Fruit fly (Drosophila melanogaster) whole organism, embryonic: ENCODE measurements around the gene CG42299.

Experiments
- C15 ChIP-seq: fragments of 200-800 bp; sonication (Bioruptor generic); IDR thresholded peaks from 3 replicates; pipeline ENCODE4 v1.3.6; 2022; ENCODE audit warnings: missing biosample characterization, missing genetic modification characterization
- CG1024 ChIP-seq: fragments of 200-800 bp; sonication (Bioruptor generic); IDR thresholded peaks from 2 replicates; pipeline ENCODE4 v1.3.6; 2022; ENCODE audit warnings: missing biosample characterization, missing genetic modification characterization
- CG10267 ChIP-seq: fragments of 200-800 bp; sonication (Bioruptor generic); optimal IDR thresholded peaks from 2 replicates; lab custom pipeline; 2018; ENCODE audit warnings: missing biosample characterization, mild to moderate bottlenecking, missing genetic modification characterization, moderate library complexity
- CG10654 ChIP-seq: fragments of 200-800 bp; sonication (Bioruptor generic); optimal IDR thresholded peaks from 2 replicates; lab custom pipeline; 2016; ENCODE audit warnings: missing biosample characterization, missing genetic modification characterization
- CG12104 ChIP-seq: fragments of 200-800 bp; sonication (Bioruptor generic); optimal IDR thresholded peaks from 3 replicates; lab custom pipeline; 2016; ENCODE audit warnings: missing biosample characterization, missing genetic modification characterization
- CG12299 ChIP-seq: fragments of 200-800 bp; sonication (Bioruptor generic); optimal IDR thresholded peaks from 2 replicates; lab custom pipeline; 2018; ENCODE audit warnings: missing biosample characterization, mild to moderate bottlenecking, missing genetic modification characterization
- CG14710 ChIP-seq: fragments of 200-800 bp; sonication (Bioruptor generic); optimal IDR thresholded peaks from 3 replicates; lab custom pipeline; 2019; ENCODE audit warnings: missing biosample characterization, mild to moderate bottlenecking, missing genetic modification characterization, moderate library complexity
- CG15073 ChIP-seq: fragments of 200-800 bp; sonication (Bioruptor generic); optimal IDR thresholded peaks from 2 replicates; lab custom pipeline; 2016; ENCODE audit warnings: missing biosample characterization, missing genetic modification characterization
- CG17912 ChIP-seq: fragments of 200-800 bp; sonication (Bioruptor generic); optimal IDR thresholded peaks from 2 replicates; lab custom pipeline; 2018; ENCODE audit warnings: missing biosample characterization, mild to moderate bottlenecking, missing genetic modification characterization
- CG1832 ChIP-seq: fragments of 200-800 bp; sonication (Bioruptor generic); optimal IDR thresholded peaks from 2 replicates; lab custom pipeline; 2017; ENCODE audit warnings: missing biosample characterization, mild to moderate bottlenecking, missing genetic modification characterization, inconsistent platforms
- CG32767 ChIP-seq: fragments of 200-800 bp; sonication (Bioruptor generic); IDR thresholded peaks from 2 replicates; pipeline ENCODE4 v1.3.6; 2022; ENCODE audit warnings: missing biosample characterization, missing genetic modification characterization
- CG3407 ChIP-seq: fragments of 200-800 bp; sonication (Bioruptor generic); optimal IDR thresholded peaks from 2 replicates; lab custom pipeline; 2018; ENCODE audit warnings: missing biosample characterization, mild to moderate bottlenecking, missing genetic modification characterization
- CG34224 ChIP-seq: fragments of 200-800 bp; sonication (Bioruptor generic); IDR thresholded peaks from 3 replicates; pipeline ENCODE4 v1.3.6; 2022; ENCODE audit warnings: missing biosample characterization, missing genetic modification characterization; ENCODE audit not compliant: partially characterized antibody
- CG34422 ChIP-seq: fragments of 200-800 bp; sonication (Bioruptor generic); IDR thresholded peaks from 3 replicates; pipeline ENCODE4 v1.3.6; 2022; ENCODE audit warnings: missing biosample characterization, missing genetic modification characterization
- CG3847 ChIP-seq: fragments of 200-800 bp; sonication (Bioruptor generic); IDR thresholded peaks from 2 replicates; pipeline ENCODE4 v1.3.6; 2022; ENCODE audit warnings: missing biosample characterization, missing genetic modification characterization
- CG43689 ChIP-seq: fragments of 200-800 bp; sonication (Bioruptor generic); IDR thresholded peaks from 2 replicates; pipeline ENCODE4 v1.3.6; 2022; ENCODE audit warnings: missing biosample characterization, missing genetic modification characterization
- CG6689 ChIP-seq: fragments of 200-800 bp; sonication (Bioruptor generic); IDR thresholded peaks from 2 replicates; pipeline ENCODE4 v1.3.6; 2022; ENCODE audit warnings: missing biosample characterization, missing genetic modification characterization
- CG6791 ChIP-seq: fragments of 200-800 bp; sonication (Bioruptor generic); IDR thresholded peaks from 3 replicates; pipeline ENCODE4 v1.3.6; 2022; ENCODE audit warnings: missing biosample characterization, missing genetic modification characterization; ENCODE audit not compliant: partially characterized antibody
- CG7271 ChIP-seq: fragments of 200-800 bp; sonication (Bioruptor generic); optimal IDR thresholded peaks from 2 replicates; lab custom pipeline; 2018; ENCODE audit warnings: missing biosample characterization, mild to moderate bottlenecking, missing genetic modification characterization, moderate library complexity
- CG7372 ChIP-seq: fragments of 200-800 bp; sonication (Bioruptor generic); IDR thresholded peaks from 2 replicates; pipeline ENCODE4 v1.3.6; 2022; ENCODE audit warnings: missing biosample characterization, missing genetic modification characterization
- CG7963 ChIP-seq: fragments of 200-800 bp; sonication (Bioruptor generic); IDR thresholded peaks from 3 replicates; pipeline ENCODE4 v1.3.6; 2022; ENCODE audit warnings: missing biosample characterization, missing genetic modification characterization; ENCODE audit not compliant: partially characterized antibody
- CG8388 ChIP-seq: fragments of 200-800 bp; sonication (Bioruptor generic); optimal IDR thresholded peaks from 2 replicates; lab custom pipeline; 2019; ENCODE audit warnings: missing biosample characterization, mild to moderate bottlenecking, missing genetic modification characterization, moderate library complexity
- CG8924 ChIP-seq: fragments of 200-800 bp; optimal IDR thresholded peaks from 3 replicates; lab custom pipeline; 2019; ENCODE audit warnings: missing biosample characterization, mild to moderate bottlenecking, missing genetic modification characterization, moderate library complexity
- Dll ChIP-seq: fragments of 200-800 bp; sonication (Bioruptor generic); IDR thresholded peaks from 4 replicates; pipeline ENCODE4 v1.3.6; 2022; ENCODE audit warnings: missing biosample characterization, missing genetic modification characterization; ENCODE audit not compliant: partially characterized antibody
- H2.0 ChIP-seq: fragments of 200-800 bp; sonication (Bioruptor generic); IDR thresholded peaks from 2 replicates; pipeline ENCODE4 v1.3.6; 2022; ENCODE audit warnings: missing biosample characterization, missing genetic modification characterization
- HLHmδ ChIP-seq: fragments of 200-800 bp; sonication (Bioruptor generic); optimal IDR thresholded peaks from 2 replicates; lab custom pipeline; 2018; ENCODE audit warnings: missing biosample characterization, mild to moderate bottlenecking, missing genetic modification characterization, moderate library complexity
- Hmr ChIP-seq: fragments of 200-800 bp; sonication (Bioruptor generic); optimal IDR thresholded peaks from 3 replicates; lab custom pipeline; 2017; ENCODE audit warnings: mild to moderate bottlenecking, missing biosample characterization, missing genetic modification reagents, missing genetic modification characterization
- Optix ChIP-seq: fragments of 200-800 bp; sonication (Bioruptor generic); IDR thresholded peaks from 3 replicates; pipeline ENCODE4 v1.3.6; 2022; ENCODE audit warnings: missing biosample characterization, missing genetic modification characterization
- Rfx ChIP-seq: fragments of 200-800 bp; sonication (Bioruptor generic); IDR thresholded peaks from 2 replicates; pipeline ENCODE4 v1.3.6; 2022; ENCODE audit warnings: missing biosample characterization, missing genetic modification characterization
- Rx ChIP-seq: fragments of 200-800 bp; sonication (Bioruptor generic); IDR thresholded peaks from 2 replicates; pipeline ENCODE4 v1.3.6; 2022; ENCODE audit warnings: missing biosample characterization, missing genetic modification characterization
- Spps ChIP-seq: fragments of 200-800 bp; sonication (Bioruptor generic); optimal IDR thresholded peaks from 2 replicates; lab custom pipeline; 2018; ENCODE audit warnings: missing biosample characterization, mild to moderate bottlenecking, missing genetic modification characterization
- Sry-β ChIP-seq: fragments of 200-800 bp; sonication (Bioruptor generic); optimal IDR thresholded peaks from 2 replicates; lab custom pipeline; 2018; ENCODE audit warnings: missing biosample characterization, mild to moderate bottlenecking, missing genetic modification characterization, moderate library complexity
- corto ChIP-seq: fragments of 200-800 bp; sonication (Bioruptor generic); optimal IDR thresholded peaks from 2 replicates; lab custom pipeline; 2016; ENCODE audit warnings: missing biosample characterization, mild to moderate bottlenecking, missing genetic modification characterization, moderate library complexity
- crc ChIP-seq: fragments of 200-800 bp; sonication (Bioruptor generic); optimal IDR thresholded peaks from 2 replicates; lab custom pipeline; 2016; ENCODE audit warnings: missing biosample characterization, missing genetic modification characterization
- crol ChIP-seq: fragments of 200-800 bp; sonication (Bioruptor generic); IDR thresholded peaks from 2 replicates; pipeline ENCODE4 v1.3.6; 2022; ENCODE audit warnings: missing biosample characterization, missing genetic modification characterization
- crp ChIP-seq, 2 experiments: fragments of 200-800 bp; sonication (Bioruptor generic); optimal IDR thresholded peaks; 2 replicates in 1 of 2; 3 replicates in 1 of 2; lab custom pipeline; 2017; ENCODE audit warnings: missing biosample characterization in 2 of 2, missing genetic modification characterization in 2 of 2, mild to moderate bottlenecking in 1 of 2, moderate library complexity in 1 of 2
- fu2 ChIP-seq: fragments of 200-800 bp; sonication (Bioruptor generic); optimal IDR thresholded peaks from 2 replicates; lab custom pipeline; 2016; ENCODE audit warnings: missing biosample characterization, missing genetic modification characterization
- her ChIP-seq: fragments of 200-800 bp; sonication (Bioruptor generic); optimal IDR thresholded peaks from 2 replicates; lab custom pipeline; 2016; ENCODE audit warnings: missing biosample characterization, missing genetic modification characterization
- insv ChIP-seq, 2 experiments: fragments of 200-800 bp; sonication (Bioruptor generic); optimal IDR thresholded peaks; 3 replicates each; lab custom pipeline; 2016 to 2018; ENCODE audit warnings: missing biosample characterization in 2 of 2, missing genetic modification characterization in 2 of 2
- inv ChIP-seq: fragments of 200-800 bp; sonication (Bioruptor generic); IDR thresholded peaks from 2 replicates; pipeline ENCODE4 v1.3.6; 2022; ENCODE audit warnings: missing biosample characterization, missing genetic modification characterization; ENCODE audit not compliant: partially characterized antibody
- jumu ChIP-seq: fragments of 200-800 bp; sonication (Bioruptor generic); optimal IDR thresholded peaks from 3 replicates; lab custom pipeline; 2016; ENCODE audit warnings: missing biosample characterization, missing genetic modification characterization
- lab ChIP-seq: fragments of 200-800 bp; sonication (Bioruptor generic); optimal IDR thresholded peaks from 3 replicates; lab custom pipeline; 2017; ENCODE audit warnings: missing biosample characterization, missing genetic modification characterization, mild to moderate bottlenecking, moderate library complexity, missing genetic modification reagents
- pzg ChIP-seq: fragments of 200-800 bp; sonication (Bioruptor generic); optimal IDR thresholded peaks from 3 replicates; lab custom pipeline; 2018; ENCODE audit warnings: missing biosample characterization, mild to moderate bottlenecking, missing genetic modification characterization, moderate library complexity
- row ChIP-seq: fragments of 200-800 bp; sonication (Bioruptor generic); IDR thresholded peaks from 3 replicates; pipeline ENCODE4 v1.3.6; 2022; ENCODE audit warnings: missing biosample characterization, missing genetic modification characterization
- schlank ChIP-seq: fragments of 200-800 bp; sonication (Bioruptor generic); optimal IDR thresholded peaks from 2 replicates; lab custom pipeline; 2018; ENCODE audit warnings: missing biosample characterization, mild to moderate bottlenecking, missing genetic modification characterization
- scrt ChIP-seq: fragments of 200-800 bp; sonication (Bioruptor generic); optimal IDR thresholded peaks from 2 replicates; lab custom pipeline; 2018; ENCODE audit warnings: missing biosample characterization, mild to moderate bottlenecking, missing genetic modification characterization, moderate library complexity
- vvl ChIP-seq: fragments of 200-800 bp; sonication (Bioruptor generic); IDR thresholded peaks from 2 replicates; pipeline ENCODE4 v1.3.6; 2022; ENCODE audit warnings: missing biosample characterization, missing genetic modification characterization
- zfh1 ChIP-seq: fragments of 200-800 bp; sonication (Bioruptor generic); IDR thresholded peaks from 3 replicates; pipeline ENCODE4 v1.3.6; 2022; ENCODE audit warnings: missing biosample characterization, missing genetic modification characterization

The CG42299 gene

dm6 chrX:15594230-15594857 is 18.9 kb upstream of the CG42299 start (continued):
- TF ChIP-seq CG1024 (GFP tag; lab: Robert Waterston, UW) (no peak), schlank (no peak), CG8388 (no peak), CG6689 (GFP tag; lab: Robert Waterston, UW) (no peak), scrt (GFP tag; lab: Kevin White, UChicago) (no peak), CG43689 (GFP tag; lab: Robert Waterston, UW) (no peak), crol (no peak), inv (GFP tag; lab: Robert Waterston, UW) (0 out of 2 replicates have a peak, but pooled peaks have one; percentile 30), jumu (GFP tag; lab: Kevin White, UChicago) (no peak), fu2 (GFP tag; lab: Kevin White, UChicago) (no peak), insv (GFP tag; optimal IDR thresholded peaks at IDR 0.05; lab: Kevin White, UChicago) (peak in 1 of 2 experiments; percentile 36), Dll (GFP tag; lab: Robert Waterston, UW) (no peak), CG15073 (GFP tag; lab: Kevin White, UChicago) (no peak), CG7271 (tag; lab: Kevin White, UChicago) (no peak), CG34224 (GFP tag; lab: Robert Waterston, UW) (no peak), CG12104 (GFP tag; lab: Kevin White, UChicago) (no peak), crc (no peak), Spps (tag; lab: Kevin White, UChicago) (no peak), her (GFP tag; lab: Kevin White, UChicago) (no peak), CG7963 (no peak), Rx (GFP tag; lab: Robert Waterston, UW) (peak; percentile 17; the same call in 1 of the 2 replicates), CG3847 (GFP tag; lab: Robert Waterston, UW) (peak; percentile 47), corto (no peak), CG3407 (GFP tag; lab: Kevin White, UChicago) (no peak), crp (GFP tag; optimal IDR thresholded peaks at IDR 0.05; lab: Kevin White, UChicago) (no peak), Sry-β (GFP tag; lab: Kevin White, UChicago) (no peak)

- TF ChIP-seq CG34422 (GFP tag; lab: Robert Waterston, UW) (peak; percentile 26; the same call in 1 of the 3 replicates), C15 (no peak), CG7372 (0 out of 2 replicates have a peak, but pooled peaks have one; percentile 8), CG17912 (no peak), CG10267 (tag; lab: Kevin White, UChicago) (peak; percentile 25), vvl (0 out of 2 replicates have a peak, but pooled peaks have one; percentile 37), zfh1 (GFP tag; lab: Robert Waterston, UW) (0 out of 3 replicates have a peak, but pooled peaks have one; percentile 36), row (GFP tag; lab: Robert Waterston, UW) (peak; percentile 80), CG10654 (no peak), CG32767 (GFP tag; lab: Robert Waterston, UW) (no peak), CG12299 (tag; lab: Kevin White, UChicago) (no peak), HLHmδ (peak; percentile 16), CG1832 (GFP tag; lab: Kevin White, UChicago) (peak; percentile 39), CG8924 (peak; percentile 14), CG14710 (tag; lab: Kevin White, UChicago) (peak; percentile 27), Hmr (GFP tag; lab: Kevin White, UChicago) (no peak), Optix (no peak), Rfx (peak; percentile 52), pzg (GFP tag; lab: Kevin White, UChicago) (no peak), lab (GFP tag; lab: Kevin White, UChicago) (peak; percentile 15), H2.0 (peak; percentile 42), CG6791 (GFP tag; lab: Robert Waterston, UW) (no peak)
Measured at dm6 chrX:15593477-15594229, 18.2 kb upstream of the CG42299 start, which contains the start of gene Chsy. TSS of gene Chsy (minus strand) at chrX:15593534.
